Fruit fly (Drosophila melanogaster) whole organism, pupa: Measurements from ENCODE around the gene Tet.

ENCODE experiments used
- CG10348 ChIP-seq: fragments of 200-800 bp; sonication (Bioruptor generic); IDR thresholded peaks from 2 replicates; pipeline ENCODE4 v1.3.6; 2022; ENCODE audit warnings: missing biosample characterization, missing genetic modification characterization
- CG12605 ChIP-seq: fragments of 200-800 bp; sonication (Bioruptor generic); IDR thresholded peaks from 2 replicates; pipeline ENCODE4 v1.3.6; 2022; ENCODE audit warnings: missing biosample characterization, missing genetic modification characterization
- CG13204 ChIP-seq: fragments of 200-800 bp; sonication (Bioruptor generic); optimal IDR thresholded peaks from 2 replicates; lab custom pipeline; 2018; ENCODE audit warnings: missing biosample characterization, mild to moderate bottlenecking, missing genetic modification characterization, moderate library complexity
- CG14655 ChIP-seq: fragments of 200-800 bp; sonication (Bioruptor generic); optimal IDR thresholded peaks from 3 replicates; lab custom pipeline; 2017; ENCODE audit warnings: mild to moderate bottlenecking, missing biosample characterization, missing genetic modification reagents, missing genetic modification characterization
- CG15710 ChIP-seq: fragments of 200-800 bp; sonication (Bioruptor generic); optimal IDR thresholded peaks from 2 replicates; lab custom pipeline; 2018; ENCODE audit warnings: missing biosample characterization, mild to moderate bottlenecking, missing genetic modification characterization, moderate library complexity
- CG17806 ChIP-seq: fragments of 200-800 bp; sonication (Bioruptor generic); optimal IDR thresholded peaks from 2 replicates; lab custom pipeline; 2018; ENCODE audit warnings: missing biosample characterization, mild to moderate bottlenecking, missing genetic modification characterization, moderate library complexity
- CG32121 ChIP-seq: fragments of 200-800 bp; sonication (Bioruptor generic); IDR thresholded peaks from 2 replicates; pipeline ENCODE4 v1.3.6; 2022; ENCODE audit warnings: missing biosample characterization, missing genetic modification characterization
- CG34367 ChIP-seq: fragments of 200-800 bp; sonication (Bioruptor generic); optimal IDR thresholded peaks from 2 replicates; lab custom pipeline; 2018; ENCODE audit warnings: missing biosample characterization, mild to moderate bottlenecking, missing genetic modification characterization
- CG4496 ChIP-seq: fragments of 200-800 bp; sonication (Bioruptor generic); IDR thresholded peaks from 3 replicates; pipeline ENCODE4 v1.3.6; 2022; ENCODE audit warnings: missing biosample characterization, missing genetic modification characterization
- CG8159 ChIP-seq: fragments of 200-800 bp; sonication (Bioruptor generic); optimal IDR thresholded peaks from 3 replicates; lab custom pipeline; 2018; ENCODE audit warnings: missing biosample characterization, mild to moderate bottlenecking, missing genetic modification characterization, moderate library complexity
- CG8301 ChIP-seq: fragments of 200-800 bp; sonication (Bioruptor generic); optimal IDR thresholded peaks from 2 replicates; lab custom pipeline; 2018; ENCODE audit warnings: missing biosample characterization, mild to moderate bottlenecking, missing genetic modification characterization
- CG9948 ChIP-seq: fragments of 200-800 bp; sonication (Bioruptor generic); optimal IDR thresholded peaks from 2 replicates; lab custom pipeline; 2018; ENCODE audit warnings: missing biosample characterization, mild to moderate bottlenecking, missing genetic modification characterization, moderate library complexity
- D1 ChIP-seq: fragments of 200-800 bp; sonication (Bioruptor generic); optimal IDR thresholded peaks from 2 replicates; lab custom pipeline; 2018; ENCODE audit warnings: missing biosample characterization, mild to moderate bottlenecking, missing genetic modification characterization, moderate library complexity
- EcR ChIP-seq: fragments of 200-800 bp; sonication (Bioruptor generic); optimal IDR thresholded peaks from 3 replicates; lab custom pipeline; 2019; ENCODE audit warnings: missing biosample characterization, missing genetic modification characterization, mild to moderate bottlenecking, moderate library complexity, missing genetic modification reagents
- Ets98B ChIP-seq: fragments of 200-800 bp; sonication (Bioruptor generic); IDR thresholded peaks from 2 replicates; pipeline ENCODE4 v1.3.6; 2022; ENCODE audit warnings: missing biosample characterization, missing genetic modification characterization
- Pif1A ChIP-seq: fragments of 200-800 bp; sonication (Bioruptor generic); optimal IDR thresholded peaks from 3 replicates; lab custom pipeline; 2016; ENCODE audit warnings: missing biosample characterization, missing genetic modification characterization
- Pif1B ChIP-seq: fragments of 200-800 bp; sonication (Bioruptor generic); optimal IDR thresholded peaks from 3 replicates; lab custom pipeline; 2016; ENCODE audit warnings: missing biosample characterization, missing genetic modification characterization
- Snoo ChIP-seq: fragments of 200-800 bp; sonication (Bioruptor generic); optimal IDR thresholded peaks from 3 replicates; lab custom pipeline; 2017; ENCODE audit warnings: missing biosample characterization, mild to moderate bottlenecking, missing genetic modification characterization, inconsistent platforms
- fd96Ca ChIP-seq: fragments of 200-800 bp; sonication (Bioruptor generic); IDR thresholded peaks from 3 replicates; pipeline ENCODE4 v1.3.6; 2022; ENCODE audit warnings: missing biosample characterization, missing genetic modification characterization
- gl ChIP-seq: fragments of 200-800 bp; sonication (Bioruptor generic); optimal IDR thresholded peaks from 2 replicates; lab custom pipeline; 2018; ENCODE audit warnings: missing biosample characterization, mild to moderate bottlenecking, missing genetic modification characterization
- rn ChIP-seq: fragments of 200-800 bp; sonication (Bioruptor generic); IDR thresholded peaks from 2 replicates; pipeline ENCODE4 v1.3.6; 2022; ENCODE audit warnings: missing biosample characterization, missing genetic modification characterization

The Tet gene

dm6 chr3L:2823520-2823970 lies 55.4 kb downstream of the Tet start:
- TF ChIP-seq EcR (GFP tag; lab: Kevin White, UChicago) (peak; percentile 98), CG13204 (GFP tag; lab: Kevin White, UChicago) (no peak)
- TF ChIP-seq, all 21 proteins: peak for 1

- TF ChIP-seq CG14655 (GFP tag; lab: Kevin White, UChicago) (peak; percentile 98), CG8301 (peak; percentile 97), Snoo (tag; lab: Kevin White, UChicago) (peak; percentile 80), CG10348 (GFP tag; lab: Robert Waterston, UW) (peak; percentile 71), CG8159 (peak; percentile 96), CG4496 (GFP tag; lab: Robert Waterston, UW) (peak; percentile 97), rn (GFP tag; lab: Robert Waterston, UW) (peak; percentile 94), gl (tag; lab: Kevin White, UChicago) (peak; percentile 92), fd96Ca (GFP tag; lab: Robert Waterston, UW) (peak; percentile 96), Pif1A (GFP tag; lab: Kevin White, UChicago) (peak; percentile 95), CG17806 (peak; percentile 96), CG32121 (peak; percentile 92), CG12605 (GFP tag; lab: Robert Waterston, UW) (peak; percentile 90), CG9948 (peak; percentile 96), CG34367 (tag; lab: Kevin White, UChicago) (peak; percentile 95), Pif1B (peak; percentile 80), Ets98B (peak; percentile 94), D1 (peak; percentile 96), CG13204 (GFP tag; lab: Kevin White, UChicago) (peak; percentile 61), EcR (GFP tag; lab: Kevin White, UChicago) (no peak), CG15710 (tag; lab: Kevin White, UChicago) (peak; percentile 96)
Measured at dm6 chr3L:2822955-2823354, 56.0 kb downstream of the Tet start.

- TF ChIP-seq CG8301: peak; percentile 81
- peak; percentile 65 for TF ChIP-seq Snoo (tag; lab: Kevin White, UChicago)
- peak; percentile 89 for TF ChIP-seq CG34367 (tag; lab: Kevin White, UChicago)
- TF ChIP-seq CG8159: peak; percentile 84
- TF ChIP-seq CG12605 (GFP tag; lab: Robert Waterston, UW): peak; percentile 97
- no peak for TF ChIP-seq CG10348 (GFP tag; lab: Robert Waterston, UW)
- TF ChIP-seq Ets98B: peak; percentile 85
- peak; percentile 92 for TF ChIP-seq EcR (GFP tag; lab: Kevin White, UChicago)
- peak; percentile 80 for TF ChIP-seq CG9948
- peak; percentile 98 for TF ChIP-seq CG13204 (GFP tag; lab: Kevin White, UChicago)
- peak; percentile 31 for TF ChIP-seq D1
- TF ChIP-seq gl (tag; lab: Kevin White, UChicago): peak; percentile 98
- TF ChIP-seq rn (GFP tag; lab: Robert Waterston, UW): peak; percentile 67; the same call in 1 of the 2 replicates
- peak; percentile 79 for TF ChIP-seq Pif1A (GFP tag; lab: Kevin White, UChicago)
- TF ChIP-seq CG15710 (tag; lab: Kevin White, UChicago): peak; percentile 89
- peak; percentile 83 for TF ChIP-seq Pif1B
- peak; percentile 87 for TF ChIP-seq fd96Ca (GFP tag; lab: Robert Waterston, UW)
- TF ChIP-seq CG17806: peak; percentile 83
- TF ChIP-seq CG4496 (GFP tag; lab: Robert Waterston, UW): peak; percentile 92
- TF ChIP-seq CG32121: peak; percentile 80
- TF ChIP-seq CG14655 (GFP tag; lab: Kevin White, UChicago): peak; percentile 88
Measured at dm6 chr3L:2820930-2821505, 57.9 kb downstream of the Tet start.

dm6 chr3L:2820275-2820674 lies 58.7 kb downstream of the Tet start:
- no peak for TF ChIP-seq D1
- TF ChIP-seq CG13204 (GFP tag; lab: Kevin White, UChicago): no peak
- no peak for TF ChIP-seq CG4496 (GFP tag; lab: Robert Waterston, UW)
- peak; percentile 10 for TF ChIP-seq CG8159

- TF ChIP-seq gl (tag; lab: Kevin White, UChicago): no peak
- TF ChIP-seq CG15710 (tag; lab: Kevin White, UChicago): no peak
- no peak for TF ChIP-seq CG17806
- TF ChIP-seq D1: no peak
- no peak for TF ChIP-seq CG10348 (GFP tag; lab: Robert Waterston, UW)
- TF ChIP-seq CG8301: no peak
- no peak for TF ChIP-seq CG4496 (GFP tag; lab: Robert Waterston, UW)
- no peak for TF ChIP-seq fd96Ca (GFP tag; lab: Robert Waterston, UW)
- no peak for TF ChIP-seq rn (GFP tag; lab: Robert Waterston, UW)
- no peak for TF ChIP-seq CG32121
- no peak for TF ChIP-seq Ets98B
- TF ChIP-seq CG8159: no peak
- TF ChIP-seq CG9948: no peak
- TF ChIP-seq Pif1B: no peak
- TF ChIP-seq CG12605 (GFP tag; lab: Robert Waterston, UW): no peak
- TF ChIP-seq CG14655 (GFP tag; lab: Kevin White, UChicago): no peak
Measured at dm6 chr3L:2819687-2820086, 59.3 kb downstream of the Tet start.

- TF ChIP-seq Ets98B (no peak), CG14655 (GFP tag; lab: Kevin White, UChicago) (no peak), CG17806 (no peak), Pif1B (no peak), D1 (no peak), CG34367 (tag; lab: Kevin White, UChicago) (no peak), CG9948 (no peak), rn (GFP tag; lab: Robert Waterston, UW) (no peak), Pif1A (GFP tag; lab: Kevin White, UChicago) (no peak), CG13204 (GFP tag; lab: Kevin White, UChicago) (no peak), CG12605 (GFP tag; lab: Robert Waterston, UW) (no peak), CG8159 (no peak), gl (tag; lab: Kevin White, UChicago) (no peak), fd96Ca (GFP tag; lab: Robert Waterston, UW) (no peak)
Measured at dm6 chr3L:2818784-2819183, 60.2 kb downstream of the Tet start.
